Worm (Caenorhabditis elegans): Measurements from ENCODE around the gene sre-12.

- no peak for TF ChIP-seq nhr-77 (tag; optimal IDR thresholded peaks at IDR 0.05)
- no peak for TF ChIP-seq ces-1 (GFP tag; optimal IDR thresholded peaks at IDR 0.05)
- TF ChIP-seq ZK546.5 (tag; optimal IDR thresholded peaks at IDR 0.05): no peak
- TF ChIP-seq F10B5.3 (tag; optimal IDR thresholded peaks at IDR 0.05): no peak
- TF ChIP-seq T20F7.1 (GFP tag; optimal IDR thresholded peaks at IDR 0.05): no peak
- no peak for TF ChIP-seq R02D3.7 (tag; optimal IDR thresholded peaks at IDR 0.05)
- no peak for TF ChIP-seq unc-62 (GFP tag; optimal IDR thresholded peaks at IDR 0.05 in 1 of 2)
- TF ChIP-seq unc-62 (tag; optimal IDR thresholded peaks at IDR 0.05): no peak
- TF ChIP-seq hif-1 (tag; optimal IDR thresholded peaks at IDR 0.05): no peak
- TF ChIP-seq lin-15B (tag; optimal IDR thresholded peaks at IDR 0.05): no peak
- no peak for TF ChIP-seq mdl-1 (tag; optimal IDR thresholded peaks at IDR 0.05)
- TF ChIP-seq ceh-62 (tag; optimal IDR thresholded peaks at IDR 0.05): no peak
- TF ChIP-seq snpc-4 (tag; optimal IDR thresholded peaks at IDR 0.05): no peak
Measured at ce11 chrV:6948225-6948624, 30.7 kb downstream of the sre-12 start, which contains the start of gene Y57E12B.1.
